Worm (Caenorhabditis elegans) whole organism, L4 larva: ENCODE results near the gene clec-162.

Source experiments
- F10B5.3 ChIP-seq: sonication (generic microtip); optimal IDR thresholded peaks from 2 replicates; lab custom pipeline; 2016; ENCODE audit warnings: mild to moderate bottlenecking, missing genetic modification characterization, missing compliant biosample characterization
- F37D6.2 ChIP-seq: sonication (generic microtip); optimal IDR thresholded peaks from 2 replicates; lab custom pipeline; 2016; ENCODE audit warnings: mild to moderate bottlenecking, missing genetic modification characterization, missing compliant biosample characterization
- F44E2.7 ChIP-seq: fragments of 200-800 bp; sonication (Bioruptor generic); IDR thresholded peaks from 2 replicates; pipeline ENCODE4 v2.1.2; 2022; ENCODE audit warnings: missing genetic modification characterization, missing compliant biosample characterization
- T20F7.1 ChIP-seq: fragments of 200-800 bp; sonication (Bioruptor generic); optimal IDR thresholded peaks from 2 replicates; lab custom pipeline; 2018; ENCODE audit warnings: mild to moderate bottlenecking, missing genetic modification characterization, missing compliant biosample characterization
- Y105C5A.15 ChIP-seq: fragments of 200-800 bp; sonication (Bioruptor generic); IDR thresholded peaks from 2 replicates; pipeline ENCODE4 v1.3.6; 2022; ENCODE audit warnings: missing genetic modification characterization, missing compliant biosample characterization
- Y48G9A.11 ChIP-seq: fragments of 200-800 bp; sonication (Bioruptor generic); IDR thresholded peaks from 2 replicates; pipeline ENCODE4 v1.3.6; 2022; ENCODE audit warnings: missing genetic modification reagents, missing genetic modification characterization, missing compliant biosample characterization
- Y75B8A.6 ChIP-seq: fragments of 200-800 bp; sonication (Bioruptor generic); IDR thresholded peaks from 2 replicates; pipeline ENCODE4 v1.3.6; 2022; ENCODE audit warnings: missing genetic modification reagents, missing genetic modification characterization, missing compliant biosample characterization
- ZK337.2 ChIP-seq: fragments of 200-800 bp; sonication (Bioruptor generic); IDR thresholded peaks from 2 replicates; pipeline ENCODE4 v1.3.6; 2022; ENCODE audit warnings: missing genetic modification reagents, missing genetic modification characterization, missing compliant biosample characterization
- ZK546.5 ChIP-seq, 2 experiments: sonication (generic microtip); optimal IDR thresholded peaks; 2 replicates each; lab custom pipeline; 2017; ENCODE audit warnings: missing biosample characterization in 2 of 2, missing genetic modification characterization in 2 of 2
- aha-1 ChIP-seq: fragments of 150-350 bp; peaks from one replicate; lab custom pipeline; 2014; ENCODE audit warnings: missing biosample characterization, missing genetic modification characterization
- attf-4 ChIP-seq: sonication (generic microtip); optimal IDR thresholded peaks from 3 replicates; lab custom pipeline; 2017; ENCODE audit warnings: missing biosample characterization, missing genetic modification characterization
- ceh-28 ChIP-seq: fragments of 150-350 bp; optimal IDR thresholded peaks from 2 replicates; lab custom pipeline; 2014; ENCODE audit warnings: missing biosample characterization, missing genetic modification reagents, missing genetic modification characterization
- ceh-44 ChIP-seq: fragments of 200-800 bp; sonication (Bioruptor generic); IDR thresholded peaks from 2 replicates; pipeline ENCODE4 v1.3.6; 2022; ENCODE audit warnings: missing genetic modification reagents, missing genetic modification characterization, missing compliant biosample characterization
- ceh-62 ChIP-seq: sonication (generic microtip); optimal IDR thresholded peaks from 2 replicates; lab custom pipeline; 2017; ENCODE audit warnings: missing biosample characterization, missing genetic modification characterization
- cey-2 ChIP-seq: sonication (generic microtip); optimal IDR thresholded peaks from 3 replicates; lab custom pipeline; 2017; ENCODE audit warnings: missing genetic modification characterization, mild to moderate bottlenecking, missing compliant biosample characterization, antibody characterized with exemption, borderline replicate concordance; ENCODE audit not compliant: insufficient read depth
- ctbp-1 ChIP-seq: fragments of 200-800 bp; sonication (Bioruptor generic); IDR thresholded peaks from 2 replicates; pipeline ENCODE4 v1.3.6; 2022; ENCODE audit warnings: missing genetic modification reagents, missing genetic modification characterization, missing compliant biosample characterization
- daf-16 ChIP-seq, 3 experiments: sonication (generic microtip); optimal IDR thresholded peaks; 2 replicates each; lab custom pipeline; 2016 to 2017; ENCODE audit warnings: missing genetic modification characterization in 3 of 3, missing genetic modification reagents in 3 of 3, mild to moderate bottlenecking in 2 of 3, missing compliant biosample characterization in 2 of 3, missing biosample characterization in 1 of 3, moderate library complexity in 1 of 3
- dmd-6 ChIP-seq: fragments of 200-800 bp; sonication (Bioruptor generic); IDR thresholded peaks from 2 replicates; pipeline ENCODE4 v1.3.6; 2022; ENCODE audit warnings: missing genetic modification reagents, missing genetic modification characterization, missing compliant biosample characterization
- dmd-8 ChIP-seq: fragments of 200-800 bp; sonication (Bioruptor generic); IDR thresholded peaks from 2 replicates; pipeline ENCODE4 v1.3.6; 2022; ENCODE audit warnings: missing genetic modification characterization, missing compliant biosample characterization
- dmd-9 ChIP-seq: fragments of 200-800 bp; sonication (Bioruptor generic); IDR thresholded peaks from 2 replicates; pipeline ENCODE4 v1.3.6; 2022; ENCODE audit warnings: missing genetic modification reagents, missing genetic modification characterization, missing compliant biosample characterization
- duxl-1 ChIP-seq: sonication (generic microtip); optimal IDR thresholded peaks from 2 replicates; lab custom pipeline; 2016; ENCODE audit warnings: mild to moderate bottlenecking, missing genetic modification characterization, moderate library complexity, missing compliant biosample characterization; ENCODE audit not compliant: poor library complexity
- dve-1 ChIP-seq: sonication (generic microtip); optimal IDR thresholded peaks from 2 replicates; lab custom pipeline; 2017; ENCODE audit warnings: antibody characterized with exemption, mild to moderate bottlenecking, missing genetic modification characterization, missing compliant biosample characterization; ENCODE audit not compliant: insufficient read depth
- egl-43 ChIP-seq: fragments of 200-800 bp; sonication (Bioruptor generic); IDR thresholded peaks from 2 replicates; pipeline ENCODE4 v1.3.6; 2022; ENCODE audit warnings: missing genetic modification reagents, missing genetic modification characterization, missing compliant biosample characterization
- hmg-1.1 ChIP-seq: fragments of 200-800 bp; sonication (Bioruptor generic); IDR thresholded peaks from 2 replicates; pipeline ENCODE4 v1.3.6; 2022; ENCODE audit warnings: missing genetic modification reagents, missing genetic modification characterization, missing compliant biosample characterization
- lin-15B ChIP-seq: fragments of 150-350 bp; sonication (generic microtip); optimal IDR thresholded peaks from 3 replicates; lab custom pipeline; 2014; ENCODE audit warnings: missing biosample characterization, missing genetic modification characterization
- lin-39 ChIP-seq: fragments of 150-350 bp; optimal IDR thresholded peaks from 2 replicates; lab custom pipeline; 2014; ENCODE audit warnings: missing biosample characterization, missing genetic modification reagents, missing genetic modification characterization
- lir-3 ChIP-seq: sonication (generic microtip); optimal IDR thresholded peaks from 2 replicates; lab custom pipeline; 2016; ENCODE audit warnings: mild to moderate bottlenecking, missing genetic modification characterization, missing compliant biosample characterization
- mdl-1 ChIP-seq, 2 experiments: fragments of 150-350 bp in 1 of 2; sonication (generic microtip) in 1 of 2; optimal IDR thresholded peaks; 2 replicates each; lab custom pipeline; 2014 to 2017; ENCODE audit warnings: missing biosample characterization in 2 of 2, missing genetic modification characterization in 2 of 2
- mdt-29 ChIP-seq: fragments of 200-800 bp; sonication (Bioruptor generic); IDR thresholded peaks from 2 replicates; pipeline ENCODE4 v1.3.6; 2022; ENCODE audit warnings: missing genetic modification reagents, missing genetic modification characterization, missing compliant biosample characterization
- mep-1 ChIP-seq: fragments of 150-350 bp; sonication (generic microtip); optimal IDR thresholded peaks from 3 replicates; lab custom pipeline; 2014; ENCODE audit warnings: missing biosample characterization, missing genetic modification characterization
- mes-2 ChIP-seq: sonication (generic microtip); optimal IDR thresholded peaks from 2 replicates; lab custom pipeline; 2016; ENCODE audit warnings: missing genotype, mild to moderate bottlenecking, missing genetic modification characterization, missing compliant biosample characterization; ENCODE audit not compliant: poor library complexity, severe bottlenecking
- nhr-111 ChIP-seq: fragments of 200-800 bp; sonication (Bioruptor generic); optimal IDR thresholded peaks from 2 replicates; lab custom pipeline; 2018; ENCODE audit warnings: mild to moderate bottlenecking, missing genetic modification characterization, missing compliant biosample characterization
- nhr-25 ChIP-seq: sonication (generic microtip); optimal IDR thresholded peaks from 2 replicates; lab custom pipeline; 2017; ENCODE audit warnings: missing genetic modification characterization, mild to moderate bottlenecking, missing compliant biosample characterization, antibody characterized with exemption, moderate library complexity, borderline replicate concordance; ENCODE audit not compliant: insufficient read depth
- nhr-41 ChIP-seq: fragments of 200-800 bp; sonication (Bioruptor generic); IDR thresholded peaks from 2 replicates; pipeline ENCODE4 v1.3.6; 2022; ENCODE audit warnings: missing genetic modification reagents, missing genetic modification characterization, missing compliant biosample characterization
- nhr-48 ChIP-seq: sonication (generic microtip); optimal IDR thresholded peaks from 2 replicates; lab custom pipeline; 2016; ENCODE audit warnings: mild to moderate bottlenecking, missing genetic modification characterization, missing compliant biosample characterization
- nhr-6 ChIP-seq: fragments of 150-350 bp; optimal IDR thresholded peaks from 2 replicates; lab custom pipeline; 2014; ENCODE audit warnings: missing biosample characterization, missing genetic modification characterization
- nhr-77 ChIP-seq: fragments of 150-350 bp; optimal IDR thresholded peaks from 2 replicates; lab custom pipeline; 2014; ENCODE audit warnings: missing biosample characterization, missing genetic modification characterization
- php-3 ChIP-seq: fragments of 200-800 bp; sonication (Bioruptor generic); IDR thresholded peaks from 2 replicates; pipeline ENCODE4 v1.3.6; 2022; ENCODE audit warnings: missing genetic modification reagents, missing genetic modification characterization, missing compliant biosample characterization
- pqm-1 ChIP-seq: sonication (generic microtip); optimal IDR thresholded peaks from 2 replicates; lab custom pipeline; 2017; ENCODE audit warnings: missing biosample characterization, missing genetic modification characterization
- set-16 ChIP-seq: fragments of 200-800 bp; sonication (Bioruptor generic); IDR thresholded peaks from 2 replicates; pipeline ENCODE4 v1.3.6; 2022; ENCODE audit warnings: missing genetic modification reagents, missing genetic modification characterization, missing compliant biosample characterization
- snpc-4 ChIP-seq: fragments of 150-350 bp; optimal IDR thresholded peaks from 2 replicates; lab custom pipeline; 2014; ENCODE audit warnings: missing biosample characterization, missing genetic modification characterization
- spr-3 ChIP-seq: fragments of 200-800 bp; sonication (Bioruptor generic); optimal IDR thresholded peaks from 2 replicates; lab custom pipeline; 2018; ENCODE audit warnings: mild to moderate bottlenecking, missing genetic modification characterization, missing compliant biosample characterization
- tra-1 ChIP-seq: fragments of 200-800 bp; sonication (Bioruptor generic); IDR thresholded peaks from 2 replicates; pipeline ENCODE4 v1.3.6; 2022; ENCODE audit warnings: missing genetic modification reagents, missing genetic modification characterization, missing compliant biosample characterization
- unc-130 ChIP-seq: sonication (generic microtip); optimal IDR thresholded peaks from 2 replicates; lab custom pipeline; 2016; ENCODE audit warnings: missing genetic modification reagents, missing genetic modification characterization, missing compliant biosample characterization
- unc-39 ChIP-seq: sonication (generic microtip); optimal IDR thresholded peaks from 2 replicates; lab custom pipeline; 2017; ENCODE audit warnings: missing biosample characterization, missing genetic modification characterization
- zag-1 ChIP-seq: fragments of 150-350 bp; optimal IDR thresholded peaks from 2 replicates; lab custom pipeline; 2014; ENCODE audit warnings: missing biosample characterization, missing genetic modification characterization
- zfp-2 ChIP-seq: sonication (generic microtip); optimal IDR thresholded peaks from 2 replicates; lab custom pipeline; 2016; ENCODE audit warnings: mild to moderate bottlenecking, missing genetic modification characterization, missing compliant biosample characterization
- zip-11 ChIP-seq: fragments of 200-800 bp; sonication (Bioruptor generic); IDR thresholded peaks from 2 replicates; pipeline ENCODE4 v1.3.6; 2022; ENCODE audit warnings: missing genetic modification characterization, missing compliant biosample characterization
- ztf-11 ChIP-seq: fragments of 150-350 bp; optimal IDR thresholded peaks from 2 replicates; lab custom pipeline; 2014; ENCODE audit warnings: missing biosample characterization, missing genetic modification characterization
- ztf-7 ChIP-seq: fragments of 150-350 bp; optimal IDR thresholded peaks from 2 replicates; lab custom pipeline; 2014; ENCODE audit warnings: missing biosample characterization, missing genetic modification characterization

Gene clec-162

DNA sequence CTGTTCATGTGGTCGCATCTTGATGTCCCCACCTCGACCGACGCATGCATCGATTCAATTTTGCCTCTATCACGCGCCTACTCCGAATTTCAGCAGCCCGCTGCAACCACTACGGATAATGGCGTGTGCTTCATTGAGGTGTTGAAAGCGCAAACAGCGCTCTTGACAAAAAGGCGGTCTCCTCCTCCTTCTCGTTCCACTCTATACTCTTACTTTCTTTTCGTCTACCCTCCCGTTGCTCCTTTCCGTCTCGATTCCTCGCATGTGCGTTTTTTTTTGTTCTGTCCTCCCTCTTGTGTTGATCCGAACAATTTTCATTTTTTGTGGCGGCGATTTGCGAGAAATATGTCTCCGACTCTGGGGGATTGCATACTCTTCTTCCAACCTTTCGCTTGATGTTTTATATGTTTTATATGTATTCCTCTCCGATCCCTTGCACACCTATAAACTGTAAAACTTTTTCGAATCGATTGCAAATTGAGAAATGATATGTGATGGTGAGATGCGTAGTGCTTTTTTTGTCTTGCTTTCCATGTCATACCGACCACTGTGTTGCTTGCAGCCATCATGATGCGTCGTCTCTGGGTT is 22.3 kb downstream of the clec-162 start (continued):
- TF ChIP-seq F37D6.2 (tag; lab: Kevin White, UChicago) (peak; percentile 1), F10B5.3 (tag; lab: Kevin White, UChicago) (no peak), nhr-41 (no peak), lir-3 (no peak), Y48G9A.11 (GFP tag; lab: Robert Waterston, UW) (no peak), mdt-29 (no peak), unc-130 (GFP tag; lab: Kevin White, UChicago) (no peak), duxl-1 (tag; lab: Kevin White, UChicago) (no peak), ZK337.2 (no peak), zag-1 (tag; lab: Kevin White, UChicago) (no peak), ceh-62 (tag; lab: Kevin White, UChicago) (no peak), nhr-25 (tag; lab: Kevin White, UChicago) (peak; percentile 31), lin-39 (tag; lab: Kevin White, UChicago) (no peak), ZK546.5 (tag; optimal IDR thresholded peaks at IDR 0.05; lab: Kevin White, UChicago) (no peak), nhr-111 (GFP tag; lab: Kevin White, UChicago) (no peak), pqm-1 (tag; lab: Kevin White, UChicago) (no peak), dve-1 (tag; lab: Kevin White, UChicago) (no peak), lin-15B (tag; lab: Kevin White, UChicago) (no peak), spr-3 (GFP tag; lab: Kevin White, UChicago) (no peak), dmd-6 (GFP tag; lab: Robert Waterston, UW) (peak; percentile 17; the same call in 1 of the 2 replicates), ceh-44 (GFP tag; lab: Robert Waterston, UW) (no peak), ctbp-1 (GFP tag; lab: Robert Waterston, UW) (no peak), aha-1 (tag; lab: Kevin White, UChicago) (peak; percentile 72), ztf-11 (tag; lab: Kevin White, UChicago) (no peak), F44E2.7 (GFP tag; lab: Robert Waterston, UW) (no peak), unc-39 (tag; lab: Kevin White, UChicago) (no peak), nhr-48 (tag; lab: Kevin White, UChicago) (no peak), zip-11 (GFP tag; lab: Robert Waterston, UW) (no peak), mdl-1 (tag; optimal IDR thresholded peaks at IDR 0.05; lab: Kevin White, UChicago) (peak in 1 of 2 experiments; percentile 67), set-16 (peak; percentile 27; the same call in 1 of the 2 replicates), cey-2 (tag; lab: Kevin White, UChicago) (no peak), nhr-77 (tag; lab: Kevin White, UChicago) (no peak), Y105C5A.15 (GFP tag; lab: Robert Waterston, UW) (no peak), nhr-6 (tag; lab: Kevin White, UChicago) (no peak), snpc-4 (tag; lab: Kevin White, UChicago) (no peak), dmd-8 (GFP tag; lab: Robert Waterston, UW) (no peak), hmg-1.1 (peak; percentile 7; the same call in 1 of the 2 replicates), tra-1 (GFP tag; lab: Robert Waterston, UW) (no peak; the same call in 1 of the 2 replicates), ceh-28 (tag; lab: Kevin White, UChicago) (no peak), zfp-2 (no peak), daf-16 (GFP tag; optimal IDR thresholded peaks at IDR 0.05; lab: Kevin White, UChicago) (no peak), daf-16 (tag; optimal IDR thresholded peaks at IDR 0.05; lab: Kevin White, UChicago) (peak; percentile 20), mes-2 (tag; lab: Kevin White, UChicago) (peak; percentile 24), Y75B8A.6 (GFP tag; lab: Robert Waterston, UW) (no peak), ztf-7 (no peak), egl-43 (0 out of 2 replicates have a peak, but pooled peaks have one; percentile 15), dmd-9 (GFP tag; lab: Robert Waterston, UW) (no peak), attf-4 (tag; lab: Kevin White, UChicago) (no peak), mep-1 (tag; lab: Kevin White, UChicago) (peak; percentile 23), php-3 (no peak), T20F7.1 (GFP tag; lab: Kevin White, UChicago) (no peak)
